Fruit fly (Drosophila melanogaster) whole organism, embryonic: Measurements from ENCODE around the gene Pdhb.

Experiments used
- B-H2 ChIP-seq: fragments of 200-800 bp; sonication (Bioruptor generic); optimal IDR thresholded peaks from 2 replicates; lab custom pipeline; 2018; ENCODE audit warnings: missing biosample characterization, mild to moderate bottlenecking, missing genetic modification characterization
- Bteb2 ChIP-seq: fragments of 200-800 bp; sonication (Bioruptor generic); optimal IDR thresholded peaks from 2 replicates; lab custom pipeline; 2016; ENCODE audit warnings: missing biosample characterization, missing genetic modification characterization
- CG11723 ChIP-seq: fragments of 200-800 bp; sonication (Bioruptor generic); optimal IDR thresholded peaks from 2 replicates; lab custom pipeline; 2017; ENCODE audit warnings: missing biosample characterization, mild to moderate bottlenecking, missing genetic modification characterization
- CG12104 ChIP-seq: fragments of 200-800 bp; sonication (Bioruptor generic); optimal IDR thresholded peaks from 3 replicates; lab custom pipeline; 2016; ENCODE audit warnings: missing biosample characterization, missing genetic modification characterization
- CG14710 ChIP-seq: fragments of 200-800 bp; sonication (Bioruptor generic); optimal IDR thresholded peaks from 3 replicates; lab custom pipeline; 2019; ENCODE audit warnings: missing biosample characterization, mild to moderate bottlenecking, missing genetic modification characterization, moderate library complexity
- CG15514 ChIP-seq: fragments of 200-800 bp; sonication (Bioruptor generic); optimal IDR thresholded peaks from 3 replicates; lab custom pipeline; 2017; ENCODE audit warnings: missing biosample characterization, missing genetic modification characterization, mild to moderate bottlenecking, moderate library complexity, missing genetic modification reagents
- CG17186 ChIP-seq: fragments of 200-800 bp; sonication (Bioruptor generic); optimal IDR thresholded peaks from 3 replicates; lab custom pipeline; 2017; ENCODE audit warnings: missing biosample characterization, missing genetic modification reagents, missing genetic modification characterization
- CG17829 ChIP-seq: fragments of 200-800 bp; optimal IDR thresholded peaks from 2 replicates; lab custom pipeline; 2019; ENCODE audit warnings: missing biosample characterization, mild to moderate bottlenecking, missing genetic modification characterization, moderate library complexity
- CG1832 ChIP-seq: fragments of 200-800 bp; sonication (Bioruptor generic); optimal IDR thresholded peaks from 2 replicates; lab custom pipeline; 2017; ENCODE audit warnings: missing biosample characterization, mild to moderate bottlenecking, missing genetic modification characterization, inconsistent platforms
- CG18599 ChIP-seq: fragments of 200-800 bp; sonication (Bioruptor generic); optimal IDR thresholded peaks from 3 replicates; lab custom pipeline; 2017; ENCODE audit warnings: missing biosample characterization, missing genetic modification characterization, mild to moderate bottlenecking, moderate library complexity, missing genetic modification reagents
- CG2129 ChIP-seq: fragments of 200-800 bp; sonication (Bioruptor generic); IDR thresholded peaks from 2 replicates; pipeline ENCODE4 v1.3.6; 2022; ENCODE audit warnings: missing biosample characterization, missing genetic modification characterization; ENCODE audit not compliant: partially characterized antibody
- CG32532 ChIP-seq: fragments of 200-800 bp; sonication (Bioruptor generic); IDR thresholded peaks from 2 replicates; pipeline ENCODE4 v1.3.6; 2022; ENCODE audit warnings: missing biosample characterization, missing genetic modification characterization
- CG4707 ChIP-seq: fragments of 200-800 bp; sonication (Bioruptor generic); optimal IDR thresholded peaks from 2 replicates; lab custom pipeline; 2018; ENCODE audit warnings: missing biosample characterization, mild to moderate bottlenecking, missing genetic modification characterization, moderate library complexity
- CG6254 ChIP-seq: fragments of 200-800 bp; sonication (Bioruptor generic); optimal IDR thresholded peaks from 3 replicates; lab custom pipeline; 2017; ENCODE audit warnings: mild to moderate bottlenecking, missing biosample characterization, missing genetic modification reagents, missing genetic modification characterization
- CG6654 ChIP-seq: fragments of 200-800 bp; sonication (Bioruptor generic); optimal IDR thresholded peaks from 2 replicates; lab custom pipeline; 2017; ENCODE audit warnings: missing biosample characterization, mild to moderate bottlenecking, missing genetic modification characterization
- CG6791 ChIP-seq: fragments of 200-800 bp; sonication (Bioruptor generic); IDR thresholded peaks from 3 replicates; pipeline ENCODE4 v1.3.6; 2022; ENCODE audit warnings: missing biosample characterization, missing genetic modification characterization; ENCODE audit not compliant: partially characterized antibody
- CG7786 ChIP-seq: fragments of 200-800 bp; sonication (Bioruptor generic); optimal IDR thresholded peaks from 2 replicates; lab custom pipeline; 2016; ENCODE audit warnings: missing biosample characterization, missing genetic modification characterization
- CG9215 ChIP-seq: fragments of 200-800 bp; sonication (Bioruptor generic); IDR thresholded peaks from 2 replicates; pipeline ENCODE4 v1.3.6; 2022; ENCODE audit warnings: missing biosample characterization, missing genetic modification characterization
- CTCF ChIP-seq: fragments of 200-800 bp; sonication (Bioruptor generic); optimal IDR thresholded peaks from 2 replicates; lab custom pipeline; 2017; ENCODE audit warnings: missing biosample characterization, mild to moderate bottlenecking, missing genetic modification characterization, moderate library complexity
- CrebB ChIP-seq: fragments of 200-800 bp; sonication (Bioruptor generic); optimal IDR thresholded peaks from 3 replicates; lab custom pipeline; 2018; ENCODE audit warnings: missing biosample characterization, mild to moderate bottlenecking, missing genetic modification characterization
- D ChIP-seq, 2 experiments: fragments of 200-800 bp in 1 of 2; fragments of >200 bp in 1 of 2; sonication (Bioruptor generic) in 1 of 2; optimal IDR thresholded peaks; 2 replicates in 1 of 2; 3 replicates in 1 of 2; lab custom pipeline; 2017; ENCODE audit warnings: mild to moderate bottlenecking in 1 of 2, missing biosample characterization in 1 of 2, missing genetic modification characterization in 1 of 2, missing genetic modification reagents in 1 of 2
- Dll ChIP-seq: fragments of 200-800 bp; sonication (Bioruptor generic); IDR thresholded peaks from 4 replicates; pipeline ENCODE4 v1.3.6; 2022; ENCODE audit warnings: missing biosample characterization, missing genetic modification characterization; ENCODE audit not compliant: partially characterized antibody
- Ets97D ChIP-seq: fragments of 200-800 bp; sonication (Bioruptor generic); optimal IDR thresholded peaks from 3 replicates; lab custom pipeline; 2016; ENCODE audit warnings: missing biosample characterization, missing genetic modification characterization
- H15 ChIP-seq: fragments of 200-800 bp; sonication (Bioruptor generic); IDR thresholded peaks from 3 replicates; pipeline ENCODE4 v1.3.6; 2022; ENCODE audit warnings: missing biosample characterization, missing genetic modification characterization
- HHEX ChIP-seq: fragments of 200-800 bp; sonication (Bioruptor generic); optimal IDR thresholded peaks from 3 replicates; lab custom pipeline; 2017; ENCODE audit warnings: missing biosample characterization, mild to moderate bottlenecking, missing genetic modification characterization, missing genetic modification reagents
- HLH54F ChIP-seq: fragments of 200-800 bp; sonication (Bioruptor generic); optimal IDR thresholded peaks from 3 replicates; lab custom pipeline; 2016; ENCODE audit warnings: missing biosample characterization, missing genetic modification characterization
- Lpt ChIP-seq: fragments of >200 bp; optimal IDR thresholded peaks from 2 replicates; lab custom pipeline; 2018; ENCODE audit warnings: missing biosample characterization, missing genetic modification characterization
- Mes4 ChIP-seq: fragments of 200-800 bp; sonication (Bioruptor generic); optimal IDR thresholded peaks from 2 replicates; lab custom pipeline; 2016; ENCODE audit warnings: missing biosample characterization, missing genetic modification characterization
- Neu2 ChIP-seq: fragments of 200-800 bp; sonication (Bioruptor generic); optimal IDR thresholded peaks from 3 replicates; lab custom pipeline; 2016; ENCODE audit warnings: missing biosample characterization, missing genetic modification characterization, borderline replicate concordance
- Tbp ChIP-seq: fragments of >200 bp; optimal IDR thresholded peaks from 2 replicates; lab custom pipeline; 2018; ENCODE audit warnings: missing biosample characterization, missing genetic modification characterization
- ase ChIP-seq: fragments of 200-800 bp; sonication (Bioruptor generic); IDR thresholded peaks from 3 replicates; pipeline ENCODE4 v1.3.6; 2022; ENCODE audit warnings: missing biosample characterization, missing genetic modification characterization
- chm ChIP-seq: fragments of 200-800 bp; sonication (Bioruptor generic); IDR thresholded peaks from 2 replicates; pipeline ENCODE4 v1.3.6; 2022; ENCODE audit warnings: missing biosample characterization, missing genetic modification characterization
- da ChIP-seq: fragments of 200-800 bp; sonication (Bioruptor generic); optimal IDR thresholded peaks from 2 replicates; lab custom pipeline; 2016; ENCODE audit warnings: missing biosample characterization, missing genetic modification characterization
- dysf ChIP-seq: fragments of 200-800 bp; sonication (Bioruptor generic); IDR thresholded peaks from 3 replicates; pipeline ENCODE4 v1.3.6; 2022; ENCODE audit warnings: missing biosample characterization, missing genetic modification characterization
- esg ChIP-seq: fragments of 200-800 bp; sonication (Bioruptor generic); conservative IDR thresholded peaks from 2 replicates; pipeline ENCODE4 v1.3.6; 2022; ENCODE audit warnings: missing biosample characterization, missing genetic modification characterization
- exex ChIP-seq: fragments of 200-800 bp; sonication (Bioruptor generic); optimal IDR thresholded peaks from 4 replicates; lab custom pipeline; 2018; ENCODE audit warnings: missing biosample characterization, mild to moderate bottlenecking, missing genetic modification characterization, moderate library complexity
- fu2 ChIP-seq: fragments of 200-800 bp; sonication (Bioruptor generic); optimal IDR thresholded peaks from 2 replicates; lab custom pipeline; 2016; ENCODE audit warnings: missing biosample characterization, missing genetic modification characterization
- grn ChIP-seq: fragments of 200-800 bp; sonication (Bioruptor generic); optimal IDR thresholded peaks from 3 replicates; lab custom pipeline; 2017; ENCODE audit warnings: missing biosample characterization, missing genetic modification characterization
- gsb ChIP-seq: fragments of 200-800 bp; sonication (Bioruptor generic); IDR thresholded peaks from 2 replicates; pipeline ENCODE4 v1.3.6; 2022; ENCODE audit warnings: missing biosample characterization, missing genetic modification characterization
- gt ChIP-seq: fragments of 200-800 bp; sonication (Bioruptor generic); IDR thresholded peaks from 2 replicates; pipeline ENCODE4 v1.3.6; 2022; ENCODE audit warnings: missing biosample characterization, missing genetic modification characterization
- ham ChIP-seq: fragments of 200-800 bp; sonication (Bioruptor generic); IDR thresholded peaks from 2 replicates; pipeline ENCODE4 v1.3.6; 2022; ENCODE audit warnings: missing biosample characterization, missing genetic modification characterization
- her ChIP-seq: fragments of 200-800 bp; sonication (Bioruptor generic); optimal IDR thresholded peaks from 2 replicates; lab custom pipeline; 2016; ENCODE audit warnings: missing biosample characterization, missing genetic modification characterization
- jumu ChIP-seq: fragments of 200-800 bp; sonication (Bioruptor generic); optimal IDR thresholded peaks from 3 replicates; lab custom pipeline; 2016; ENCODE audit warnings: missing biosample characterization, missing genetic modification characterization
- phol ChIP-seq: fragments of 200-800 bp; sonication (Bioruptor generic); optimal IDR thresholded peaks from 3 replicates; lab custom pipeline; 2018; ENCODE audit warnings: missing biosample characterization, mild to moderate bottlenecking, missing genetic modification characterization, moderate library complexity
- pzg ChIP-seq: fragments of 200-800 bp; sonication (Bioruptor generic); optimal IDR thresholded peaks from 3 replicates; lab custom pipeline; 2018; ENCODE audit warnings: missing biosample characterization, mild to moderate bottlenecking, missing genetic modification characterization, moderate library complexity
- sim ChIP-seq: fragments of 200-800 bp; sonication (Bioruptor generic); IDR thresholded peaks from 2 replicates; pipeline ENCODE4 v1.3.6; 2022; ENCODE audit warnings: missing biosample characterization, missing genetic modification characterization
- slp2 ChIP-seq: fragments of 200-800 bp; sonication (Bioruptor generic); optimal IDR thresholded peaks from 2 replicates; lab custom pipeline; 2016; ENCODE audit warnings: missing biosample characterization, missing genetic modification characterization
- usp ChIP-seq: fragments of >200 bp; optimal IDR thresholded peaks from 2 replicates; lab custom pipeline; 2017; ENCODE audit warnings: missing biosample characterization, missing genetic modification characterization
- vfl ChIP-seq: fragments of 200-800 bp; sonication (Bioruptor generic); optimal IDR thresholded peaks from 2 replicates; lab custom pipeline; 2016; ENCODE audit warnings: missing biosample characterization, missing genetic modification characterization
- zfh1 ChIP-seq: fragments of 200-800 bp; sonication (Bioruptor generic); IDR thresholded peaks from 3 replicates; pipeline ENCODE4 v1.3.6; 2022; ENCODE audit warnings: missing biosample characterization, missing genetic modification characterization
- zfh2 ChIP-seq: fragments of 200-800 bp; sonication (Bioruptor generic); optimal IDR thresholded peaks from 2 replicates; lab custom pipeline; 2016; ENCODE audit warnings: missing biosample characterization, missing genetic modification characterization

The Pdhb gene

dm6 chr3R:29148072-29148471 is 35.2 kb downstream of the Pdhb start, which contains the start of the genes CG11882 and Pglym78 (continued):
- peak; percentile 80 for TF ChIP-seq chm
- TF ChIP-seq CG9215 (GFP tag; lab: Robert Waterston, UW), result no peak
- TF ChIP-seq exex (tag; lab: Kevin White, UChicago), result peak; percentile 60
- no peak for TF ChIP-seq ham (GFP tag; lab: Robert Waterston, UW)
- no peak for TF ChIP-seq CG11723
- peak; percentile 44 for TF ChIP-seq HLH54F (GFP tag; lab: Kevin White, UChicago)
- TF ChIP-seq D (optimal IDR thresholded peaks at IDR 0.05; lab: Kevin White, UChicago), result peak; percentile 77
- no peak for TF ChIP-seq D (GFP tag; optimal IDR thresholded peaks at IDR 0.05; lab: Kevin White, UChicago)
- peak; percentile 28; the same call in 1 of the 2 replicates for TF ChIP-seq gsb (GFP tag; lab: Robert Waterston, UW)
- peak; percentile 28 for TF ChIP-seq phol (tag; lab: Kevin White, UChicago)
- TF ChIP-seq slp2 (GFP tag; lab: Kevin White, UChicago), result no peak
- TF ChIP-seq B-H2 (GFP tag; lab: Kevin White, UChicago), result peak; percentile 50
- peak; percentile 8 for TF ChIP-seq vfl
- TF ChIP-seq usp (GFP tag; lab: Kevin White, UChicago), result no peak
- TF ChIP-seq CG15514, result peak; percentile 90
- TF ChIP-seq CG14710, result peak; percentile 41
- peak; percentile 92 for TF ChIP-seq CG17186 (GFP tag; lab: Kevin White, UChicago)
- no peak for TF ChIP-seq CG6654
- TF ChIP-seq esg (GFP tag; lab: Robert Waterston, UW), result no peak
- peak; percentile 98 for TF ChIP-seq pzg
- TF ChIP-seq Bteb2 (GFP tag; lab: Kevin White, UChicago), result no peak
- TF ChIP-seq Neu2, result no peak
- TF ChIP-seq zfh2, result peak; percentile 63
- TF ChIP-seq CrebB, result peak; percentile 67
- TF ChIP-seq grn (GFP tag; lab: Kevin White, UChicago), result peak; percentile 67
- TF ChIP-seq Ets97D (GFP tag; lab: Kevin White, UChicago), result peak; percentile 96
- TF ChIP-seq CG18599, result peak; percentile 48
- TF ChIP-seq jumu (GFP tag; lab: Kevin White, UChicago), result peak; percentile 70
- no peak for TF ChIP-seq H15
- TF ChIP-seq CG7786 (GFP tag; lab: Kevin White, UChicago), result peak; percentile 19
- TF ChIP-seq ase (GFP tag; lab: Robert Waterston, UW), result peak; percentile 53; the same call in 1 of the 3 replicates
- TF ChIP-seq gt, result no peak
- TF ChIP-seq CG12104 (GFP tag; lab: Kevin White, UChicago), result no peak
- peak; percentile 72 for TF ChIP-seq CG32532
- TF ChIP-seq fu2 (GFP tag; lab: Kevin White, UChicago), result peak; percentile 46
- no peak for TF ChIP-seq CG1832 (GFP tag; lab: Kevin White, UChicago)
- TF ChIP-seq CG4707, result no peak
- 0 out of 4 replicates have a peak, but pooled peaks have one; percentile 56 for TF ChIP-seq Dll (GFP tag; lab: Robert Waterston, UW)
- 0 out of 2 replicates have a peak, but pooled peaks have one; percentile 15 for TF ChIP-seq CG2129 (GFP tag; lab: Robert Waterston, UW)
- no peak for TF ChIP-seq dysf (GFP tag; lab: Robert Waterston, UW)
- TF ChIP-seq Lpt (GFP tag; lab: Kevin White, UChicago), result no peak
- TF ChIP-seq Mes4 (GFP tag; lab: Kevin White, UChicago), result peak; percentile 12
- TF ChIP-seq CTCF (GFP tag; lab: Kevin White, UChicago), result peak; percentile 23
- TF ChIP-seq CG6791 (GFP tag; lab: Robert Waterston, UW), result peak; percentile 62; the same call in 2 of the 3 replicates
- TF ChIP-seq da, result peak; percentile 79
- TF ChIP-seq her, result peak; percentile 63
- no peak for TF ChIP-seq HHEX (GFP tag; lab: Kevin White, UChicago)
- TF ChIP-seq sim (GFP tag; lab: Robert Waterston, UW), result no peak
- TF ChIP-seq CG6254, result no peak
- TF ChIP-seq CG17829, result peak; percentile 17
- TF ChIP-seq Tbp (GFP tag; lab: Kevin White, UChicago), result no peak
- peak; percentile 64 for TF ChIP-seq zfh1
